Worm (Caenorhabditis elegans) whole organism, L2 larva: ENCODE measurements around the gene hex-1.

Experiments
- ama-1 ChIP-seq: fragments of 150-350 bp; optimal IDR thresholded peaks from 2 replicates; lab custom pipeline; 2018; ENCODE audit warnings: inconsistent platforms
- crh-2 ChIP-seq: sonication (generic microtip); optimal IDR thresholded peaks from 2 replicates; lab custom pipeline; 2017; ENCODE audit warnings: missing biosample characterization, missing genetic modification characterization
- egl-27 ChIP-seq: sonication (generic microtip); optimal IDR thresholded peaks from 3 replicates; lab custom pipeline; 2017; ENCODE audit warnings: missing biosample characterization, missing genetic modification reagents, missing genetic modification characterization
- elt-3 ChIP-seq: sonication (generic microtip); optimal IDR thresholded peaks from 2 replicates; lab custom pipeline; 2017; ENCODE audit warnings: missing biosample characterization, missing genetic modification characterization
- lin-39 ChIP-seq: fragments of 150-350 bp; optimal IDR thresholded peaks from 2 replicates; lab custom pipeline; 2014; ENCODE audit warnings: missing biosample characterization, missing genetic modification reagents, missing genetic modification characterization
- nhr-23 ChIP-seq: fragments of 150-350 bp; optimal IDR thresholded peaks from 2 replicates; lab custom pipeline; 2014; ENCODE audit warnings: missing biosample characterization, missing genetic modification reagents, missing genetic modification characterization
- nhr-25 ChIP-seq: fragments of 150-350 bp; sonication (generic microtip); optimal IDR thresholded peaks from 3 replicates; lab custom pipeline; 2014; ENCODE audit warnings: missing biosample characterization, missing genetic modification characterization
- snpc-4 ChIP-seq: fragments of 150-350 bp; optimal IDR thresholded peaks from 2 replicates; lab custom pipeline; 2014; ENCODE audit warnings: missing biosample characterization, missing genetic modification characterization
- unc-62 ChIP-seq: fragments of 150-350 bp; optimal IDR thresholded peaks from 2 replicates; lab custom pipeline; 2014; ENCODE audit warnings: missing biosample characterization, missing genetic modification reagents, missing genetic modification characterization
- zag-1 ChIP-seq: fragments of 150-350 bp; optimal IDR thresholded peaks from 2 replicates; lab custom pipeline; 2014; ENCODE audit warnings: missing biosample characterization, missing genetic modification characterization
- ztf-11 ChIP-seq: sonication (generic microtip); optimal IDR thresholded peaks from 2 replicates; lab custom pipeline; 2017; ENCODE audit warnings: missing biosample characterization, missing genetic modification characterization

- TF ChIP-seq nhr-25 (tag; lab: Kevin White, UChicago) = no peak
- TF ChIP-seq crh-2 (tag; lab: Kevin White, UChicago) = no peak
- no peak for TF ChIP-seq egl-27 (tag; lab: Kevin White, UChicago)
- TF ChIP-seq ama-1 = no peak
- TF ChIP-seq snpc-4 = no peak
- TF ChIP-seq unc-62 (GFP tag; lab: Kevin White, UChicago) = no peak
- no peak for TF ChIP-seq ztf-11 (tag; lab: Kevin White, UChicago)
- TF ChIP-seq zag-1 = no peak
- TF ChIP-seq lin-39 (tag; lab: Kevin White, UChicago) = no peak
- TF ChIP-seq nhr-23 = no peak
- no peak for TF ChIP-seq elt-3
Measured at ce11 chrX:2212712-2213111, 8.2 kb upstream of the hex-1 start.
